Fruit fly (Drosophila melanogaster) whole organism, pupa: ENCODE results near the gene RpS5a.
A peak's percentile ranks its signal among the peaks of the same experiment; 100 is the strongest.

Experiments used
- CG12605 ChIP-seq: fragments of 200-800 bp; sonication (Bioruptor generic); IDR thresholded peaks from 2 replicates; pipeline ENCODE4 v1.3.6; 2022; ENCODE audit warnings: missing biosample characterization, missing genetic modification characterization
- CG15710 ChIP-seq: fragments of 200-800 bp; sonication (Bioruptor generic); optimal IDR thresholded peaks from 2 replicates; lab custom pipeline; 2018; ENCODE audit warnings: missing biosample characterization, mild to moderate bottlenecking, missing genetic modification characterization, moderate library complexity
- CG8159 ChIP-seq: fragments of 200-800 bp; sonication (Bioruptor generic); optimal IDR thresholded peaks from 3 replicates; lab custom pipeline; 2018; ENCODE audit warnings: missing biosample characterization, mild to moderate bottlenecking, missing genetic modification characterization, moderate library complexity
- D1 ChIP-seq: fragments of 200-800 bp; sonication (Bioruptor generic); optimal IDR thresholded peaks from 2 replicates; lab custom pipeline; 2018; ENCODE audit warnings: missing biosample characterization, mild to moderate bottlenecking, missing genetic modification characterization, moderate library complexity
- fd96Ca ChIP-seq: fragments of 200-800 bp; sonication (Bioruptor generic); IDR thresholded peaks from 3 replicates; pipeline ENCODE4 v1.3.6; 2022; ENCODE audit warnings: missing biosample characterization, missing genetic modification characterization

- TF ChIP-seq D1 (tag; lab: Kevin White, UChicago) (no peak), CG15710 (tag; lab: Kevin White, UChicago) (peak; percentile 69), CG8159 (tag; lab: Kevin White, UChicago) (peak; percentile 77), CG12605 (GFP tag; lab: Robert Waterston, UW) (peak; percentile 53; the same call in 1 of the 2 replicates), fd96Ca (GFP tag; lab: Robert Waterston, UW) (peak; percentile 69; the same call in 2 of the 3 replicates)
These were observed 22.4 kb upstream of the RpS5a start for dm6 chrX:17170484-17170944.
